Fruit fly (Drosophila melanogaster) whole organism, larva: ENCODE results near the gene Nepl19.

Experiments used
- noc ChIP-seq: fragments of 200-800 bp; sonication (Bioruptor generic); optimal IDR thresholded peaks from 3 replicates; lab custom pipeline; 2019; ENCODE audit warnings: missing biosample characterization, mild to moderate bottlenecking, missing genetic modification characterization, moderate library complexity

Nepl19 gene

DNA sequence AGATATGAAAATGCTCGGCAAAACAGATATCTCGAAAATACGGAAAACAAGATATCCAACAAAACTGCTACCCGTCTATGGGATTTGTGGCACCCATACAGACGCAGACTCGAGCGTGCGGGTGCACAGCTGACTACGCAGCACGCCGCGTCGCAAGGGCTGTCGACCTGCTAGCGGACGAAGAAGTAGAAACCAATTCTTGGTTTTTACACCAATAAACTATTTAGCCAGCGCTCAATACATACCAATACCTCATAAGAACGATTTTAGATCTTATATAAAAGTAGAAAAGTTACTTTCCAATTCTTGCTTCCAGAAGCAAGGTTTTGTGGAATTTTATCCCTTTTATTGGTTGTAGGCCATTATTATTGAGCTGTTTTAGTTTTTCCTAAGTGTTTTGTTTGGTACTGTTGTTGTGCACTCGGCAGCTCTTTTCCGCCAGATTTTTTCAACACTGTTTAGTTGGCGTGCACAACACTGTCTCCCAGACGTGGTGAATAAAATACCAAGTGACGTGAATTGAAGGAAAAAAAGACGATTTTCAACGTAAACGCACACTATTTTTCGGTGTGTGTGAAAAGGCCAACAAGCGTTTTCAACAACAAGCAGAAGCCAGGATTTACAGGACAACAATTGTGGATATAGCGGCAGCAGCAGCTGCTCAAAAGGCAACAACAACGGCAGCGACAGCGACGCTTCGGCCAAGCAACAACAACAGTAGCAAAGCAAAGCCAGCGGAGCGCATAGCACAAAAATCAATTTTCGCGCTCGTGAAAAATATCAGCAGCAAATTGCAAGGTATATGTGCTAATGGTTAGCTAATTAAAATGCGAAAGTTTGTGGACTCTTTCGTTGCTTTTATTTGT is 8.9 kb upstream of the Nepl19 start:
- TF ChIP-seq noc, result peak; percentile 92

DNA sequence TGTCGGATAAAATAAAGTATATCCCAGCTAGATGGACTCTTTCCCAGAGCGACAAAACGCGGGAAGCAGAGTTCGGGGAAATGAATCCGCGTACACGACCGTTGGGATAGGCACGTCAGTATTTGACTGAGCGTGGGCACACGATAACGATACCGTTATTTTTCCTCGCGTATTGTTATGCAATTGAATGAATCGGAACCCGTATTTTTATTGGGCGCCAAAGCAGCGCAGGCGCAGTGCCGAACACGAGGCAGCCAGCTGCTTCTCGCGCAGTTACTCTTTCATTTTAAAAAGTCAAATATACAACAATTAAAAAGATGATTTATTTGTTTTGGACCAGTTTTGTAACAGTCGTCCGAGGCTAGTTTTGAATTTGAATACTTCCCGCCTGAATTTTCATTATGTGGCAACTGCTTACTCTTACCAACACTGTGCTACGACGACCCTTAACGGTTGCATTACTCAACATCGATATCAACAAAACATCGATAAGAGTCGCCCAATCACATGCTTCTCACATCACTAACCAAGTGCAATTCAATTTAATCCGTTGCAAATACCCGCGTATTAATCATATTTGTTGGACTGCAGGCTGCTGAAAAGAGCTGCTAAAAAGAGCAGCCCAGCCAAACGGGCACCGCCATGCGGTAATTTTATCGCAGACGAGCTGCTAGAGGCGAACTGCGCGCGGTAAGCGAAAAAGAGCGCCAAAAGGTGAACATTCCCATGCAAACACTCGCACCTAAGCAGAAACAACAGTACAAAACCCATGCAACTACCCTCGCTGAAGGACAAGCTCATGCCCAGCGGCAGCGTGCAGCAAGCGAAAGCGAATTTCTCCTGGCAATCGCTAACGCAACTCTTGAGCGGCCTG is 7.9 kb upstream of the Nepl19 start, which contains the start of the genes CG33203 and Doa:
Gene CG33203, minus strand, starts transcription at position 151 of the 874 bp plus-strand sequence.
Gene Doa, plus strand, starts transcription at position 515 of the 874 bp plus-strand sequence.
- no peak for TF ChIP-seq noc

DNA sequence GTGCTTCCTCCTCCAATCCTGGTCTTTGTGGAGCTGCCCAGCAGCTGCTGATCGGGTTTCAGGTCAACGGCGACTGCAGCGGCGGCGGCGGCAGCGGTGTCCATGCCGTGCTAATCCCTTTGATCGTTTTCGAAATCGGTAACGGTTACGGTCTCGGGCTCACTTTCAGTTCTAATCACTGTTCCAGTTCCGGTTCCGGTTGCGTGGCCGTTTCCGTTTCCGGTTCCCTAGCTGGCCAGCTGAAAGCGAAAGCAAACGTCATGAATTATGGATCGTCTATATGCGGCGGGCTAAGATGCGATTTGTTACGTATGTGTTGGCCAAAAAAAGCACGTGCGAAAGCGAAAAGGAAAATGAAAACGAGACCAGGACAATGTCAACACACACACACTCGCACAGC is 6.9 kb upstream of the Nepl19 start:
- TF ChIP-seq noc, result no peak

- peak; percentile 34 for TF ChIP-seq noc
Measured at dm6 chr3R:28883434-28883833, 3.5 kb upstream of the Nepl19 start, which contains the start of gene Nepl21. TSS of gene Nepl21 (plus strand) at chr3R:28883693.

DNA sequence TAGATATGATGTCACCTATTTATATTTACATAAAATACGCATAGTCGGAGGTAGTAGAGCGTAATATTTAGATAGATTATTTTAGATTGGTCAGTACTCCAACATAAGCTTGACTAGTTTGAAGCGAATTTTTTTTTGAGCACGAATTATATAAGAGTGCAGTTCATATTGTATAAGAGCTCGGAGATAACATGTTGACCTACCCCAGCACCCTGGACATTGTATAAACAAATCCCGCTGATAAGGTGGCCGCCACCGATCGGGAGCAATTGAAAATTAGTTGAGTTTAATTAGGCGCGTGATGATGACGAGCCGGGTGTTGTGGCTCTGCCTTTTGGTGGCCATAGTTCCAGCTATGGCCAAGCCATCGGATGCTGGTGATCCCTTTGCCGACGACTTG is 4.6 kb downstream of the Nepl19 start, which contains the start of gene Nepl18:
Gene Nepl18, plus strand, starts transcription at position 277 of the 400 bp plus-strand sequence.
- TF ChIP-seq noc, result no peak

- TF ChIP-seq noc, result no peak
Measured at dm6 chr3R:28872605-28873004, 7.3 kb downstream of the Nepl19 start, which contains the start of gene Nepl17. TSS of gene Nepl17 (plus strand) at chr3R:28872905.

DNA sequence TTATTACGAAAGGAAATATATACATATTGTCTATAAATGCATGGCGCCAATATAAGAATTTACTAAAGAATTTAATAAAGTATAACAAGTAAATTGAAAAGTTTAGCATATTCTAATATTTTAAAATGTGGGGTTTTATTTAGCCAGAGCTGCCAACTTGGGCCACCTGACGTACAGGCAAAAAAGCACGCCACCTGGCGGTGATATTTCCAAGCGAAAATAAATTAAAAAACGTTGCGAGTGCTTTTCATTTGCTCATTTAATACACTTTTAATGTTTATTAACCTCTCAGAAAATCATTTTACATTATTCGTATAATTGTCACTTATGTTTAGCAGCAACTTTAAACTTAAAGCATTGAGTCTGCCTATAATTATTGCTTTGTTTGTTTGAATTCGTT is 9.6 kb downstream of the Nepl19 start:
- no peak for TF ChIP-seq noc

- TF ChIP-seq noc, result no peak
Measured at dm6 chr3R:28861309-28862157, 18.4 kb downstream of the Nepl19 start.

- no peak for TF ChIP-seq noc
Measured at dm6 chr3R:28860582-28860981, 19.3 kb downstream of the Nepl19 start.

DNA sequence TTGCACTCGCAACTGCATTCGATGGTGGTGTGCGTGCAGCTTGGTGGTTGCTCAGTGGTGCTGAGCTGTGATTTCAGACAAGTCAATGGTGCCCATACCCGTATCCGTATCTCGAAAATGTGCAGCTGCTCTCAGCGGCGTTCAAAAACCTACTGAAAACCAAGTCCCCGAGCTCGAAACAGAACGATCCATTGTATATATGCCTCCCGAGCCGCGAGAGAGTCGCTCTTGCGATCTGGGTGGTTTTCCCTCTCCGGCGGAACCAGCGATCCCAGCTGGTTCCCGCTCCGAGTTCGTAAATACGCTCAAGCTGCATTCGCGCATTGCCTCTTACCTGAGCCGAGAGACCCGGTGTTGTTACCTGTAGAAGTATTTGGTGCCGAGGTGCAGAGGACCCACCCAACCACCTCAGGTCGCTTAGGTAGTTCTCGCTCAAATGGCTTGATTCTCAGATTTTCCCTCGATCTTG is 20.8 kb downstream of the Nepl19 start, which contains the start of gene Inx3:
Gene Inx3, minus strand, starts transcription at position 440 of the 469 bp plus-strand sequence.
- no peak for TF ChIP-seq noc

- no peak for TF ChIP-seq noc
Measured at dm6 chr3R:28858241-28858647, 21.7 kb downstream of the Nepl19 start.

DNA sequence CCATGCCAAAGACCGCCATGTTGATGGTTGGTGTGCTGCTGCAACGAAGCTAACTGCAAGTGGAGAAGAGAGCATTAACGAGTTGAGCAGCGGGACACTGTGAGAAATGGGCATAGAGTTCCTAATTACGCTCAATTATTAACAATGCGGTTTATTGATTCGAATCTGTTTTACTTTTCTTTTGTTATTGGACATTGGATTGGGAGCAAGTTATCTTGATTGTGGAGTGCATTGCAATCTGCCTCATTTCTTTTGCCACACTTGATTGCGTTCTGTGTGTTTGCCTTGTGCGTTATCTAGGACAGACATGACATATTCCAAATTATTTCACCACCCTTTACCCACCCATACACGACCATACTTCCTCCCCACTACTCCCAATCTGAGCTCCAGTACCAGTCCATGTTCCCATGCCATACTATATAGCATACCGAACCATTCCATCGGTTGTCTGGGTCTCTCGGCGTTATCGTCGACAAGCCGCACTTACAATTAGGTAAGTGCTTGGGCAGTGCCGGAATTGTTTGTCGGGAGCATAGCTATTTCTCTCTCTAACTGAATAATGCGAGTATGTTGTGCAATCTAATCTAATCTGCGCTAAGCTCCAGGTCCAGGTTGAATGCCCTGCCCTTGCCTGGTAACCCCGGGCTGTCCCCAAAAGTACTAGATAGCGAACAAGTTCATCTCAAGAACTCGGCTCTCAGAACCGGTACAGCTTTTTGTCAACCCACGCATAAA is 22.5 kb downstream of the Nepl19 start:
- no peak for TF ChIP-seq noc

- TF ChIP-seq noc, result no peak
Measured at dm6 chr3R:28856829-28857228, 23.1 kb downstream of the Nepl19 start.

dm6 chr3R:28856140-28856539 is 23.8 kb downstream of the Nepl19 start:
- no peak for TF ChIP-seq noc

dm6 chr3R:28851966-28852377 is 27.9 kb downstream of the Nepl19 start:
- no peak for TF ChIP-seq noc
